Worm (Caenorhabditis elegans): ENCODE results near the gene eco-1.

ce11 chrIII:7373802-7374435 lies 15.0 kb upstream of the eco-1 start:
- TF ChIP-seq tab-1 (GFP tag; IDR thresholded peaks at IDR 0.05) (no peak), ztf-23 (GFP tag; IDR thresholded peaks at IDR 0.05) (no peak), med-1 (GFP tag; optimal IDR thresholded peaks at IDR 0.05; ENCODE audit: insufficient read depth) (no peak), klf-2 (GFP tag; conservative IDR thresholded peaks at IDR 0.05) (no peak)

Data from whole organism, midembryonic.